Worm (Caenorhabditis elegans): ENCODE data around the gene ddo-1.

DNA sequence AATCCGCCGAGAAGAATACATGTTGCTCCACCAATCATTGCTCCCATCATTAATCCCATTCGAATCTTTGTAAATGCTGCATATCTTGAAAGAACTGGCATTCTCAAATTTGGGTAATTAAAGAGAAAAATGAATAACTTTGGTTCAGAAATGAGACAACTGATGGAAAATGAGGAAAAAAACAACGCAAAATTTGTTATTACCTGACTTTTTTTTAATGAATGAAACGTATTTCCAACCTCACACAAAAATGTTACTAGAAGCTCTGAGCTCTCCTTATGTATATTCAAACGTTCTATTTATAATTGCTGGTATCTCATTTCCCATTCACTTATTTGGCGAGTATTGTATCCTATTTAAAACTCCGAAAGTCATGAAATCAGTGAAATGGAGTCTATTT lies 25.5 kb upstream of the ddo-1 start, which contains the start of the genes Y94A7B.11 and srh-292:
- TF ChIP-seq ceh-16 (tag; optimal IDR thresholded peaks at IDR 0.05) (no peak), ama-1 (optimal IDR thresholded peaks at IDR 0.05) (no peak), ceh-82 (tag; optimal IDR thresholded peaks at IDR 0.05) (no peak), ztf-11 (tag; optimal IDR thresholded peaks at IDR 0.05) (no peak), egl-27 (tag; optimal IDR thresholded peaks at IDR 0.05) (no peak), nhr-6 (tag; optimal IDR thresholded peaks at IDR 0.05) (no peak), nhr-77 (tag; optimal IDR thresholded peaks at IDR 0.05) (no peak)
